Fruit fly (Drosophila melanogaster) Kc167 (cell line): ENCODE data around the gene Taf11.

Experiments used
- Sin3A ChIP-seq: fragments of >200 bp; optimal IDR thresholded peaks from 2 replicates; lab custom pipeline; 2018; ENCODE audit warnings: missing external identifiers
- psq ChIP-seq: fragments of >200 bp; optimal IDR thresholded peaks from 2 replicates; lab custom pipeline; 2017; ENCODE audit warnings: missing external identifiers
- ttk ChIP-seq: sonication (Bioruptor generic); optimal IDR thresholded peaks from 2 replicates; lab custom pipeline; 2017; ENCODE audit warnings: missing external identifiers

- TF ChIP-seq Sin3A (lab: Kevin White, UChicago) (no peak), psq (lab: Kevin White, UChicago) (no peak), ttk (lab: Kevin White, UChicago) (no peak)
These were observed 20.1 kb upstream of the Taf11 start for dm6 chr2L:9783130-9783529.
